Worm (Caenorhabditis elegans) whole organism, L1 larva: ENCODE measurements around the gene hrg-7.

Source experiments
- F16B12.6 ChIP-seq: fragments of 150-350 bp; optimal IDR thresholded peaks from 2 replicates; lab custom pipeline; 2014; ENCODE audit warnings: missing biosample characterization, missing genetic modification characterization
- aha-1 ChIP-seq: fragments of 150-350 bp; optimal IDR thresholded peaks from 2 replicates; lab custom pipeline; 2014; ENCODE audit warnings: missing biosample characterization, missing genetic modification characterization
- ama-1 ChIP-seq: fragments of 150-350 bp; optimal IDR thresholded peaks from 2 replicates; lab custom pipeline; 2014
- blmp-1 ChIP-seq: fragments of 150-350 bp; optimal IDR thresholded peaks from 2 replicates; lab custom pipeline; 2014; ENCODE audit warnings: missing biosample characterization, missing genetic modification characterization
- dpl-1 ChIP-seq, 3 experiments: fragments of 150-350 bp in 2 of 3; sonication (generic microtip) in 1 of 3; optimal IDR thresholded peaks; 2 replicates each; lab custom pipeline; 2014 to 2017; ENCODE audit warnings: missing biosample characterization in 3 of 3, missing genetic modification characterization in 3 of 3, missing genetic modification reagents in 3 of 3
- efl-3 ChIP-seq: fragments of 200-800 bp; sonication (Bioruptor generic); optimal IDR thresholded peaks from 2 replicates; lab custom pipeline; 2018; ENCODE audit warnings: mild to moderate bottlenecking, missing genetic modification characterization, missing compliant biosample characterization
- fos-1 ChIP-seq: fragments of 150-350 bp; optimal IDR thresholded peaks from 2 replicates; lab custom pipeline; 2014; ENCODE audit warnings: missing biosample characterization, missing genetic modification characterization
- jun-1 ChIP-seq: fragments of 150-350 bp; optimal IDR thresholded peaks from 2 replicates; lab custom pipeline; 2014; ENCODE audit warnings: missing biosample characterization, missing genetic modification reagents, missing genetic modification characterization
- lin-39 ChIP-seq: fragments of 150-350 bp; optimal IDR thresholded peaks from 2 replicates; lab custom pipeline; 2014; ENCODE audit warnings: missing biosample characterization, missing genetic modification reagents, missing genetic modification characterization
- mef-2 ChIP-seq: fragments of 150-350 bp; optimal IDR thresholded peaks from 2 replicates; lab custom pipeline; 2014; ENCODE audit warnings: missing biosample characterization, missing genetic modification characterization
- nhr-12 ChIP-seq: sonication (generic microtip); optimal IDR thresholded peaks from 2 replicates; lab custom pipeline; 2017; ENCODE audit warnings: missing biosample characterization, missing genetic modification characterization
- sup-37 ChIP-seq: fragments of 200-800 bp; sonication (Bioruptor generic); optimal IDR thresholded peaks from 2 replicates; lab custom pipeline; 2018; ENCODE audit warnings: mild to moderate bottlenecking, missing genetic modification characterization, missing compliant biosample characterization
- swsn-7 ChIP-seq: sonication (generic microtip); optimal IDR thresholded peaks from 2 replicates; lab custom pipeline; 2016; ENCODE audit warnings: missing genetic modification characterization, missing compliant biosample characterization

DNA sequence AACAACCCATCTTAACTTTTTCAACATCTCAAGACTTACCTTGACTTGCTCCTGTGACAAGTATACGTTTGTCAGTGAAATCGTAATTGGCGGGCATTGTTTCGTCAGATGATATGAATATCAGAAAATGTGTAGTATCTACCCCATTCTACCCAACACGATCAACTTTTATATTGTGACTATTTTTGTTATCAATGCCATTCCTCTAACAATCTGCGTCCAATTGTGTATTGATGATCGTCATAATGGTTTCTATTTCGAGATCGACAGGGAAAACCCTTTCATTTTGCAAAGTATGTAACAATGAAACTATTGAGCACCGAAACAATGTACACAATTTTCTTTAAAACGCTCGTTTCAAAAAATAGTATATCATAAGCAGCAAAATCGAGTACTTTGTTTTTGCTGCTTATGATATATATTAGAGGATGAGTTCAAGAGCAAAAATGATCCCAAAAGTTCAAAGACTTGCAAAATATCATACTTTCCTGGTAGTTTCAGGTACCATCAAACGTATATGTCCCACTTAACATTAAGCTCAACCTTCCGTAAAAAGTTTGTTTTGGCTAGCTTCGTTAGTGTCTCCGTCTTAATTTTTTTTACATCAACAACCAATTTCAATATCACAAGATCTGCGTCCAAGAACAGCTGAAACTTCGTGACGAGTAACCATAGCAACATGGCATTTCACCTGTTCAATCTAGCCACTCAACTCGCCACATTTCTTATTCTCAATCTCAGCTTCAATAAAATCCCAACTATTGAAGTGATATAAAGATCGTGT lies 8.2 kb upstream of the hrg-7 start, which contains the start of the genes dhs-21 and xbx-9:
- peak; percentile 48 for TF ChIP-seq blmp-1
- TF ChIP-seq jun-1 (tag; lab: Kevin White, UChicago), result no peak
- TF ChIP-seq aha-1, result no peak
- no peak for TF ChIP-seq F16B12.6 (tag; lab: Kevin White, UChicago)
- TF ChIP-seq swsn-7 (tag; lab: Kevin White, UChicago), result no peak
- TF ChIP-seq lin-39 (tag; lab: Kevin White, UChicago), result no peak
- no peak for TF ChIP-seq nhr-12 (tag; lab: Kevin White, UChicago)
- no peak for TF ChIP-seq ama-1 (lab: Kevin White, UChicago)
- no peak for TF ChIP-seq sup-37 (GFP tag; lab: Kevin White, UChicago)
- no peak for TF ChIP-seq dpl-1 (GFP tag; optimal IDR thresholded peaks at IDR 0.05; lab: Kevin White, UChicago)
- TF ChIP-seq fos-1 (tag; lab: Kevin White, UChicago), result no peak
- TF ChIP-seq efl-3 (GFP tag; lab: Kevin White, UChicago), result no peak
- TF ChIP-seq mef-2 (tag; lab: Kevin White, UChicago), result no peak
